Worm (Caenorhabditis elegans): ENCODE results near the gene K07E8.7.

DNA sequence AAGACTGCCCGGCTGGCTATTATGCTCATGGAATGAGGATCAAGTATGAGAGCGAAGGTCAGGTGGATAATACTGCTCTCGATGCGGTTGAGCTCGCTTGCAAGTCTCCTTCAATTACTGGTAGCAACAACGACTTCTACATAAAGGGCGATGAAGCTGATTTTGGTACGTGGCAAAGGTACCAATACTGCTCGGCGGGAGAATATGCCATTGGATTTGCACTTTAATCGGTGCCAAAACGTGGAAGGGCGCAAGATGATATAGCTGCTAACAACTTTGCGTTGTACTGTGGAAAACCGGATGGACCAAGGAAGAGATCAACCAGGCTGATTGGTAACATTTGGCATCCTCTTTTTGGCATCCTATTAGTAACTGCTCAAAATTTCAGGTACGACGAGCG lies 17.7 kb upstream of the K07E8.7 start:
- TF ChIP-seq him-1 (tag; optimal IDR thresholded peaks at IDR 0.05) = no peak
- TF ChIP-seq W03F9.2 (tag; optimal IDR thresholded peaks at IDR 0.05) = no peak
- TF ChIP-seq dao-5 (tag; optimal IDR thresholded peaks at IDR 0.05) = no peak
